Worm (Caenorhabditis elegans) whole organism, L2 larva: ENCODE results near the gene F52H2.3.

Experiments
- F13H6.1 ChIP-seq: sonication (generic microtip); optimal IDR thresholded peaks from 2 replicates; lab custom pipeline; 2016; ENCODE audit warnings: missing genetic modification characterization, missing compliant biosample characterization
- ZK546.5 ChIP-seq: sonication (generic microtip); optimal IDR thresholded peaks from 2 replicates; lab custom pipeline; 2017; ENCODE audit warnings: missing biosample characterization, missing genetic modification characterization
- alr-1 ChIP-seq: fragments of 150-350 bp; optimal IDR thresholded peaks from 2 replicates; lab custom pipeline; 2014; ENCODE audit warnings: missing biosample characterization, missing genetic modification characterization
- lsy-2 ChIP-seq, 2 experiments: fragments of 150-350 bp in 1 of 2; sonication (generic microtip) in 1 of 2; optimal IDR thresholded peaks; 2 replicates each; lab custom pipeline; 2014 to 2017; ENCODE audit warnings: missing biosample characterization in 2 of 2, missing genetic modification characterization in 2 of 2
- nhr-12 ChIP-seq: fragments of 150-350 bp; optimal IDR thresholded peaks from 2 replicates; lab custom pipeline; 2014; ENCODE audit warnings: missing biosample characterization, missing genetic modification characterization
- snpc-4 ChIP-seq: fragments of 150-350 bp; optimal IDR thresholded peaks from 2 replicates; lab custom pipeline; 2014; ENCODE audit warnings: missing biosample characterization, missing genetic modification characterization
- unc-62 ChIP-seq: fragments of 150-350 bp; optimal IDR thresholded peaks from 2 replicates; lab custom pipeline; 2014; ENCODE audit warnings: missing biosample characterization, missing genetic modification reagents, missing genetic modification characterization

- TF ChIP-seq nhr-12 (tag; lab: Kevin White, UChicago): no peak
- no peak for TF ChIP-seq unc-62 (GFP tag; lab: Kevin White, UChicago)
- no peak for TF ChIP-seq lsy-2 (tag; optimal IDR thresholded peaks at IDR 0.05; lab: Kevin White, UChicago)
- no peak for TF ChIP-seq ZK546.5
- no peak for TF ChIP-seq alr-1
- no peak for TF ChIP-seq F13H6.1
- TF ChIP-seq snpc-4: peak; percentile 64
Observed at ce11 chrX:2551450-2551849, 10.6 kb upstream of the F52H2.3 start.
